Fruit fly (Drosophila melanogaster) whole organism, wandering third instar larva: ENCODE measurements around the gene Cpr76Ba.

Source experiments
- CG9705 ChIP-seq: fragments of 200-800 bp; sonication (Bioruptor generic); optimal IDR thresholded peaks from 2 replicates; lab custom pipeline; 2018; ENCODE audit warnings: missing biosample characterization, mild to moderate bottlenecking, missing genetic modification characterization
- Jra ChIP-seq: sonication (Bioruptor generic); optimal IDR thresholded peaks from 2 replicates; lab custom pipeline; 2016; ENCODE audit warnings: missing biosample characterization, missing genetic modification characterization
- OdsH ChIP-seq: fragments of 200-800 bp; sonication (Bioruptor generic); optimal IDR thresholded peaks from 2 replicates; lab custom pipeline; 2016; ENCODE audit warnings: missing biosample characterization, mild to moderate bottlenecking, missing genetic modification characterization
- br ChIP-seq: fragments of 200-800 bp; sonication (Bioruptor generic); optimal IDR thresholded peaks from 2 replicates; lab custom pipeline; 2016; ENCODE audit warnings: missing biosample characterization, missing genetic modification characterization
- jim ChIP-seq: fragments of 175-275, 200-325 bp; sonication (Bioruptor generic); optimal IDR thresholded peaks from 2 replicates; lab custom pipeline; 2016; ENCODE audit warnings: missing biosample characterization, mild to moderate bottlenecking, missing genetic modification characterization
- tai ChIP-seq: sonication (Bioruptor generic); optimal IDR thresholded peaks from 2 replicates; lab custom pipeline; 2016; ENCODE audit warnings: missing biosample characterization, missing genetic modification characterization

DNA sequence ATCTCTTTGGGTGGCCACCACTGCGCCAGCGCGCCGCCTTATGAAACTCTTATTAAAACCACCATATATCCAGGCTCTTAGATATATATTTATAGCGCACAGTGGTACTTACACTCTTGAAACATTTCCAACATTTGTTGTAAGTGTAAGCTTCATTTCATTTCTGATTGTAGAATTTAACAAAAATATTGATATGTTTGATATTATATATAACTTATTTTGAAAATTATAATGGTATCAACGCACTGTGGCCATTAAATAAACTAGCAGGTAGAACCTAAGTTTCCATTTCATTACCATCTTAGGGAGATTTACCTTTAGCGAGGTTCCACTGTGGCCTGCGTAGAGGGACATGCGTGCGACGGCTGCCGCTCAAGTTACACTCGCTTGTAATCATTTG lies 6.6 kb upstream of the Cpr76Ba start:
- TF ChIP-seq Jra (GFP tag; lab: Kevin White, UChicago): no peak
- no peak for TF ChIP-seq CG9705 (GFP tag; lab: Kevin White, UChicago)
- TF ChIP-seq tai: no peak
- TF ChIP-seq br (GFP tag; lab: Kevin White, UChicago): no peak
- no peak for TF ChIP-seq OdsH (GFP tag; lab: Kevin White, UChicago)
- TF ChIP-seq jim (GFP tag; lab: Kevin White, UChicago): no peak
